Worm (Caenorhabditis elegans) whole organism, L3 larva: ENCODE results near the gene srbc-44.

Experiments used
- ama-1 ChIP-seq: fragments of 150-350 bp; optimal IDR thresholded peaks from 2 replicates; lab custom pipeline; 2018
- ceh-28 ChIP-seq: fragments of 150-350 bp; optimal IDR thresholded peaks from 2 replicates; lab custom pipeline; 2014; ENCODE audit warnings: missing biosample characterization, missing genetic modification reagents, missing genetic modification characterization
- ceh-82 ChIP-seq: fragments of 150-350 bp; optimal IDR thresholded peaks from 2 replicates; lab custom pipeline; 2014; ENCODE audit warnings: missing biosample characterization, missing genetic modification characterization
- jun-1 ChIP-seq: fragments of 150-350 bp; optimal IDR thresholded peaks from 2 replicates; lab custom pipeline; 2014; ENCODE audit warnings: missing biosample characterization, missing genetic modification reagents, missing genetic modification characterization
- nhr-76 ChIP-seq: fragments of 150-350 bp; sonication (generic microtip); optimal IDR thresholded peaks from 5 replicates; lab custom pipeline; 2014; ENCODE audit warnings: missing biosample characterization, missing genetic modification characterization
- unc-39 ChIP-seq: sonication (generic microtip); optimal IDR thresholded peaks from 4 replicates; lab custom pipeline; 2017; ENCODE audit warnings: missing biosample characterization, missing genetic modification characterization

- TF ChIP-seq unc-39 (tag; lab: Kevin White, UChicago) (no peak), ceh-28 (tag; lab: Kevin White, UChicago) (no peak), jun-1 (peak; percentile 19), ceh-82 (tag; lab: Kevin White, UChicago) (no peak), ama-1 (lab: Kevin White, UChicago) (no peak), nhr-76 (tag; lab: Kevin White, UChicago) (no peak)
Measured at ce11 chrV:12795196-12795595, 6.8 kb upstream of the srbc-44 start, which contains the start of gene ugt-4.
